Fruit fly (Drosophila melanogaster) whole organism, embryonic: ENCODE measurements around the gene SIFaR.

Source experiments
- ATbp ChIP-seq: fragments of 200-800 bp; sonication (Bioruptor generic); optimal IDR thresholded peaks from 2 replicates; lab custom pipeline; 2017; ENCODE audit warnings: missing biosample characterization, mild to moderate bottlenecking, missing genetic modification characterization, missing genetic modification reagents
- Adf1 ChIP-seq: fragments of 200-800 bp; sonication (Bioruptor generic); IDR thresholded peaks from 2 replicates; pipeline ENCODE4 v1.3.6; 2022; ENCODE audit warnings: missing biosample characterization, missing genetic modification characterization
- Awh ChIP-seq: fragments of 200-800 bp; sonication (Bioruptor generic); IDR thresholded peaks from 2 replicates; pipeline ENCODE4, ENCODE4 v1.3.6; 2022; ENCODE audit warnings: missing biosample characterization, missing genetic modification characterization
- BEAF-32 ChIP-seq: fragments of 200-800 bp; sonication (Bioruptor generic); optimal IDR thresholded peaks from 3 replicates; lab custom pipeline; 2017; ENCODE audit warnings: missing biosample characterization, missing genetic modification characterization, mild to moderate bottlenecking, moderate library complexity, missing genetic modification reagents
- CG10209 ChIP-seq: fragments of 200-800 bp; sonication (Bioruptor generic); optimal IDR thresholded peaks from 3 replicates; lab custom pipeline; 2017; ENCODE audit warnings: missing biosample characterization, mild to moderate bottlenecking, missing genetic modification characterization, missing genetic modification reagents
- CG10543 ChIP-seq: fragments of 200-800 bp; sonication (Bioruptor generic); optimal IDR thresholded peaks from 3 replicates; lab custom pipeline; 2017; ENCODE audit warnings: missing biosample characterization, mild to moderate bottlenecking, missing genetic modification characterization, moderate library complexity
- CG10654 ChIP-seq: fragments of 200-800 bp; sonication (Bioruptor generic); optimal IDR thresholded peaks from 2 replicates; lab custom pipeline; 2016; ENCODE audit warnings: missing biosample characterization, missing genetic modification characterization
- CG11085 ChIP-seq: fragments of 200-800 bp; sonication (Bioruptor generic); IDR thresholded peaks from 2 replicates; pipeline ENCODE4 v1.3.6; 2022; ENCODE audit warnings: missing biosample characterization, missing genetic modification characterization
- CG12071 ChIP-seq: fragments of 200-800 bp; sonication (Bioruptor generic); optimal IDR thresholded peaks from 3 replicates; lab custom pipeline; 2018; ENCODE audit warnings: missing biosample characterization, mild to moderate bottlenecking, missing genetic modification characterization
- CG14050 ChIP-seq: fragments of 200-800 bp; sonication (Bioruptor generic); IDR thresholded peaks from 3 replicates; pipeline ENCODE4 v1.3.6; 2022; ENCODE audit warnings: missing biosample characterization, missing genetic modification characterization
- CG15479 ChIP-seq: fragments of 200-800 bp; sonication (Bioruptor generic); optimal IDR thresholded peaks from 3 replicates; lab custom pipeline; 2019; ENCODE audit warnings: missing biosample characterization, mild to moderate bottlenecking, missing genetic modification characterization, moderate library complexity
- CG16815 ChIP-seq: fragments of 200-800 bp; sonication (Bioruptor generic); optimal IDR thresholded peaks from 3 replicates; lab custom pipeline; 2017; ENCODE audit warnings: missing biosample characterization, mild to moderate bottlenecking, missing genetic modification characterization
- CG2116 ChIP-seq: fragments of 200-800 bp; sonication (Bioruptor generic); optimal IDR thresholded peaks from 3 replicates; lab custom pipeline; 2018; ENCODE audit warnings: missing biosample characterization, mild to moderate bottlenecking, missing genetic modification characterization
- CG2889 ChIP-seq: fragments of 200-800 bp; sonication (Bioruptor generic); IDR thresholded peaks from 3 replicates; pipeline ENCODE4 v1.3.6; 2022; ENCODE audit warnings: missing biosample characterization, missing genetic modification characterization
- CG30431 ChIP-seq: fragments of 200-800 bp; sonication (Bioruptor generic); optimal IDR thresholded peaks from 2 replicates; lab custom pipeline; 2017; ENCODE audit warnings: missing biosample characterization, missing genetic modification characterization
- CG3726 ChIP-seq: fragments of 200-800 bp; sonication (Bioruptor generic); IDR thresholded peaks from 3 replicates; pipeline ENCODE4, ENCODE4 v1.3.6; 2022; ENCODE audit warnings: missing biosample characterization, missing genetic modification characterization
- CG3847 ChIP-seq: fragments of 200-800 bp; sonication (Bioruptor generic); IDR thresholded peaks from 2 replicates; pipeline ENCODE4 v1.3.6; 2022; ENCODE audit warnings: missing biosample characterization, missing genetic modification characterization
- CG5953 ChIP-seq: fragments of 200-800 bp; sonication (Bioruptor generic); IDR thresholded peaks from 2 replicates; pipeline ENCODE4 v1.3.6; 2022; ENCODE audit warnings: missing biosample characterization, missing genetic modification characterization
- CG6689 ChIP-seq: fragments of 200-800 bp; sonication (Bioruptor generic); IDR thresholded peaks from 2 replicates; pipeline ENCODE4 v1.3.6; 2022; ENCODE audit warnings: missing biosample characterization, missing genetic modification characterization
- CG9797 ChIP-seq: fragments of 200-800 bp; sonication (Bioruptor generic); optimal IDR thresholded peaks from 3 replicates; lab custom pipeline; 2018; ENCODE audit warnings: missing biosample characterization, mild to moderate bottlenecking, missing genetic modification characterization
- CkIIα-i1 ChIP-seq: fragments of 200-800 bp; sonication (Bioruptor generic); IDR thresholded peaks from 2 replicates; pipeline ENCODE4 v1.3.6; 2022; ENCODE audit warnings: missing biosample characterization, missing genetic modification characterization
- Ets97D ChIP-seq: fragments of 200-800 bp; sonication (Bioruptor generic); optimal IDR thresholded peaks from 3 replicates; lab custom pipeline; 2016; ENCODE audit warnings: missing biosample characterization, missing genetic modification characterization
- Fer2 ChIP-seq: fragments of 200-800 bp; sonication (Bioruptor generic); optimal IDR thresholded peaks from 2 replicates; lab custom pipeline; 2018; ENCODE audit warnings: missing biosample characterization, mild to moderate bottlenecking, missing genetic modification characterization, moderate library complexity
- Gug ChIP-seq: fragments of 200-800 bp; sonication (Bioruptor generic); IDR thresholded peaks from 4 replicates; pipeline ENCODE4 v1.3.6; 2022; ENCODE audit warnings: missing biosample characterization, missing genetic modification characterization
- HHEX ChIP-seq: fragments of 200-800 bp; sonication (Bioruptor generic); optimal IDR thresholded peaks from 3 replicates; lab custom pipeline; 2017; ENCODE audit warnings: missing biosample characterization, mild to moderate bottlenecking, missing genetic modification characterization, missing genetic modification reagents
- Lpt ChIP-seq: fragments of >200 bp; optimal IDR thresholded peaks from 2 replicates; lab custom pipeline; 2018; ENCODE audit warnings: missing biosample characterization, missing genetic modification characterization
- MESR4 ChIP-seq: fragments of 200-800 bp; sonication (Bioruptor generic); optimal IDR thresholded peaks from 2 replicates; lab custom pipeline; 2018; ENCODE audit warnings: missing biosample characterization, mild to moderate bottlenecking, missing genetic modification characterization, moderate library complexity
- Mrtf ChIP-seq: fragments of 200-800 bp; sonication (Bioruptor generic); IDR thresholded peaks from 3 replicates; pipeline ENCODE4 v1.3.6; 2022; ENCODE audit warnings: missing biosample characterization, missing genetic modification characterization
- Nf-YB ChIP-seq: fragments of 200-800 bp; sonication (Bioruptor generic); optimal IDR thresholded peaks from 3 replicates; lab custom pipeline; 2019; ENCODE audit warnings: missing biosample characterization, mild to moderate bottlenecking, missing genetic modification characterization, moderate library complexity
- NfI ChIP-seq: fragments of 200-800 bp; sonication (Bioruptor generic); optimal IDR thresholded peaks from 3 replicates; lab custom pipeline; 2018; ENCODE audit warnings: missing biosample characterization, mild to moderate bottlenecking, missing genetic modification characterization, moderate library complexity
- Optix ChIP-seq: fragments of 200-800 bp; sonication (Bioruptor generic); IDR thresholded peaks from 3 replicates; pipeline ENCODE4 v1.3.6; 2022; ENCODE audit warnings: missing biosample characterization, missing genetic modification characterization
- aop ChIP-seq: fragments of 200-800 bp; sonication (Bioruptor generic); IDR thresholded peaks from 2 replicates; pipeline ENCODE4 v1.3.6; 2022; ENCODE audit warnings: missing biosample characterization, missing genetic modification characterization
- ap ChIP-seq: fragments of 200-800 bp; sonication (Bioruptor generic); IDR thresholded peaks from 2 replicates; pipeline ENCODE4 v1.3.6; 2022; ENCODE audit warnings: missing biosample characterization, missing genetic modification characterization
- az2 ChIP-seq: fragments of 200-800 bp; sonication (Bioruptor generic); optimal IDR thresholded peaks from 3 replicates; lab custom pipeline; 2016; ENCODE audit warnings: missing biosample characterization, missing genetic modification characterization
- bbx ChIP-seq: fragments of 200-800 bp; sonication (Bioruptor generic); IDR thresholded peaks from 2 replicates; pipeline ENCODE4 v1.3.6; 2022; ENCODE audit warnings: missing biosample characterization, missing genetic modification characterization; ENCODE audit not compliant: partially characterized antibody
- br ChIP-seq: fragments of >200 bp; optimal IDR thresholded peaks from 2 replicates; lab custom pipeline; 2017
- cg ChIP-seq: fragments of 200-800 bp; sonication (Bioruptor generic); optimal IDR thresholded peaks from 3 replicates; lab custom pipeline; 2019; ENCODE audit warnings: missing biosample characterization, mild to moderate bottlenecking, missing genetic modification characterization, moderate library complexity
- chif ChIP-seq, 2 experiments: fragments of 200-800 bp; sonication (Bioruptor generic); optimal IDR thresholded peaks; 3 replicates each; lab custom pipeline; 2016; ENCODE audit warnings: missing biosample characterization in 2 of 2, missing genetic modification characterization in 2 of 2
- gro ChIP-seq: fragments of 200-800 bp; sonication (Bioruptor generic); optimal IDR thresholded peaks from 2 replicates; lab custom pipeline; 2016; ENCODE audit warnings: missing biosample characterization, missing genetic modification characterization
- gsb-n ChIP-seq: fragments of 200-800 bp; sonication (Bioruptor generic); optimal IDR thresholded peaks from 3 replicates; lab custom pipeline; 2018; ENCODE audit warnings: missing biosample characterization, mild to moderate bottlenecking, missing genetic modification characterization
- hbn ChIP-seq: fragments of 200-800 bp; sonication (Bioruptor generic); IDR thresholded peaks from 2 replicates; pipeline ENCODE4 v1.3.6; 2022; ENCODE audit warnings: missing biosample characterization, missing genetic modification characterization; ENCODE audit not compliant: partially characterized antibody
- jumu ChIP-seq: fragments of 200-800 bp; sonication (Bioruptor generic); optimal IDR thresholded peaks from 3 replicates; lab custom pipeline; 2016; ENCODE audit warnings: missing biosample characterization, missing genetic modification characterization
- mirr ChIP-seq: fragments of 200-800 bp; sonication (Bioruptor generic); optimal IDR thresholded peaks from 3 replicates; lab custom pipeline; 2018; ENCODE audit warnings: missing biosample characterization, mild to moderate bottlenecking, missing genetic modification characterization
- otp ChIP-seq: fragments of 200-800 bp; sonication (Bioruptor generic); IDR thresholded peaks from 3 replicates; pipeline ENCODE4, ENCODE4 v1.3.6; 2022; ENCODE audit warnings: missing biosample characterization, missing genetic modification characterization
- phol ChIP-seq: fragments of 200-800 bp; sonication (Bioruptor generic); optimal IDR thresholded peaks from 3 replicates; lab custom pipeline; 2018; ENCODE audit warnings: missing biosample characterization, mild to moderate bottlenecking, missing genetic modification characterization, moderate library complexity
- rib ChIP-seq: fragments of 200-800 bp; sonication (Bioruptor generic); IDR thresholded peaks from 2 replicates; pipeline ENCODE4 v1.3.6; 2022; ENCODE audit warnings: missing biosample characterization, missing genetic modification characterization
- sc ChIP-seq, 3 experiments: fragments of >200 bp in 2 of 3; fragments of 200-800 bp in 1 of 3; sonication (Bioruptor generic) in 1 of 3; optimal IDR thresholded peaks; 2 replicates in 2 of 3; 3 replicates in 1 of 3; lab custom pipeline; 2017; ENCODE audit warnings: mild to moderate bottlenecking in 1 of 3, missing biosample characterization in 1 of 3, missing genetic modification characterization in 1 of 3, missing genetic modification reagents in 1 of 3
- sima ChIP-seq: fragments of 200-800 bp; sonication (Bioruptor generic); optimal IDR thresholded peaks from 2 replicates; lab custom pipeline; 2016; ENCODE audit warnings: missing biosample characterization, missing genetic modification characterization
- ssp ChIP-seq: fragments of 200-800 bp; sonication (Bioruptor generic); IDR thresholded peaks from 2 replicates; pipeline ENCODE4 v1.3.6; 2022; ENCODE audit warnings: missing biosample characterization, missing genetic modification characterization
- stwl ChIP-seq: fragments of 200-800 bp; sonication (Bioruptor generic); optimal IDR thresholded peaks from 3 replicates; lab custom pipeline; 2018; ENCODE audit warnings: missing biosample characterization, mild to moderate bottlenecking, missing genetic modification characterization, moderate library complexity
- unpg ChIP-seq: fragments of 200-800 bp; sonication (Bioruptor generic); optimal IDR thresholded peaks from 3 replicates; lab custom pipeline; 2018; ENCODE audit warnings: missing biosample characterization, mild to moderate bottlenecking, missing genetic modification characterization, moderate library complexity
- zfh1 ChIP-seq: fragments of 200-800 bp; sonication (Bioruptor generic); IDR thresholded peaks from 3 replicates; pipeline ENCODE4 v1.3.6; 2022; ENCODE audit warnings: missing biosample characterization, missing genetic modification characterization

Gene SIFaR

dm6 chr3R:21269923-21270322, 23.9 kb downstream of the SIFaR start, which contains the start of the genes AP-2sigma and Idi (continued):
- TF ChIP-seq Optix (GFP tag; lab: Robert Waterston, UW) (no peak), CG30431 (GFP tag; lab: Kevin White, UChicago) (no peak), ssp (GFP tag; lab: Robert Waterston, UW) (no peak), CG10654 (GFP tag; lab: Kevin White, UChicago) (no peak), CkIIα-i1 (GFP tag; lab: Robert Waterston, UW) (no peak), CG14050 (GFP tag; lab: Robert Waterston, UW) (no peak), sima (GFP tag; lab: Kevin White, UChicago) (no peak), Fer2 (tag; lab: Kevin White, UChicago) (no peak), Lpt (GFP tag; lab: Kevin White, UChicago) (no peak), gsb-n (tag; lab: Kevin White, UChicago) (no peak), CG10543 (peak; percentile 30), Ets97D (peak; percentile 46), Nf-YB (GFP tag; lab: Kevin White, UChicago) (no peak), hbn (GFP tag; lab: Robert Waterston, UW) (no peak), rib (GFP tag; lab: Robert Waterston, UW) (no peak), bbx (0 out of 2 replicates have a peak, but pooled peaks have one; percentile 36), NfI (peak; percentile 20), CG12071 (GFP tag; lab: Kevin White, UChicago) (no peak), Awh (no peak), ATbp (GFP tag; lab: Kevin White, UChicago) (no peak), otp (GFP tag; lab: Robert Waterston, UW) (peak; percentile 34; the same call in 1 of the 3 replicates), CG6689 (GFP tag; lab: Robert Waterston, UW) (no peak), az2 (GFP tag; lab: Kevin White, UChicago) (no peak), zfh1 (peak; percentile 55; the same call in 1 of the 3 replicates), aop (no peak), sc (optimal IDR thresholded peaks at IDR 0.05; lab: Kevin White, UChicago) (no peak), sc (GFP tag; optimal IDR thresholded peaks at IDR 0.05; lab: Kevin White, UChicago) (no peak), stwl (peak; percentile 70), CG3726 (GFP tag; lab: Robert Waterston, UW) (no peak), CG9797 (no peak), cg (GFP tag; lab: Kevin White, UChicago) (no peak), Adf1 (GFP tag; lab: Robert Waterston, UW) (no peak), MESR4 (peak; percentile 83), CG16815 (GFP tag; lab: Kevin White, UChicago) (no peak), CG11085 (GFP tag; lab: Robert Waterston, UW) (no peak), phol (tag; lab: Kevin White, UChicago) (peak; percentile 69), jumu (GFP tag; lab: Kevin White, UChicago) (no peak), CG15479 (GFP tag; lab: Kevin White, UChicago) (peak; percentile 32), br (lab: Kevin White, UChicago) (no peak), HHEX (GFP tag; lab: Kevin White, UChicago) (no peak), CG3847 (GFP tag; lab: Robert Waterston, UW) (peak; percentile 89), CG2889 (GFP tag; lab: Robert Waterston, UW) (no peak), CG10209 (GFP tag; lab: Kevin White, UChicago) (peak; percentile 17), Gug (GFP tag; lab: Robert Waterston, UW) (no peak), CG2116 (GFP tag; lab: Kevin White, UChicago) (peak; percentile 58), BEAF-32 (GFP tag; lab: Kevin White, UChicago) (peak; percentile 46), chif (GFP tag; optimal IDR thresholded peaks at IDR 0.05; lab: Kevin White, UChicago) (no peak), unpg (GFP tag; lab: Kevin White, UChicago) (peak; percentile 23), ap (GFP tag; lab: Robert Waterston, UW) (no peak), CG5953 (GFP tag; lab: Robert Waterston, UW) (no peak), mirr (peak; percentile 2), gro (GFP tag; lab: Kevin White, UChicago) (no peak), Mrtf (GFP tag; lab: Robert Waterston, UW) (peak; percentile 23; the same call in 1 of the 3 replicates)
